Fruit fly (Drosophila melanogaster): ENCODE measurements around the gene CG12213.

DNA sequence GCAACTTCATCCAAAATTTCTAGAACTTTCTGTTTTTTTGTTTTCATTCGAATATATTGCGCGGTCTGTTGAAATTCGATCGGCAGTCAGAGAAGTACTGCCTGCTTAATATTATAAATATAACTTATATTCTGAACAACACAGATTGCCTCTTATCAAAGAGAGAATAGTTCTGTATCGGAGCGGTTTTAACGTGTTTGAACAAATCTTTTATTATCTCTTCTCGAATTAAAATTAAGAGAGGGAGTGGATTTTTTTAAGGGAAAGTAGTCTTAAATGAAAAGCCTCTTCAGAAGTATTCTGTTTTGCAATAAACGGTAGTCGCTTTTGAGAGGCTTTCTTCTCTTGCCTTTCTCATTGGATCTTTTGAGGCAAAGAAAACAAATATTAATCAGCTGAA is 15.1 kb upstream of the CG12213 start:
- TF ChIP-seq CG30403 (GFP tag; optimal IDR thresholded peaks at IDR 0.05) = no peak
- no peak for TF ChIP-seq dpn (GFP tag; optimal IDR thresholded peaks at IDR 0.05)
- TF ChIP-seq CG11247 (GFP tag; IDR thresholded peaks at IDR 0.05) = no peak
- no peak for TF ChIP-seq CG6254 (GFP tag; optimal IDR thresholded peaks at IDR 0.05)
- TF ChIP-seq CG32772 (GFP tag; IDR thresholded peaks at IDR 0.05) = no peak
- peak; percentile 54 to 74 for TF ChIP-seq Trl (optimal IDR thresholded peaks at IDR 0.05)
- no peak for TF ChIP-seq Trl (GFP tag; optimal IDR thresholded peaks at IDR 0.05)
- TF ChIP-seq CG7963 (GFP tag; IDR thresholded peaks at IDR 0.05; ENCODE audit: partially characterized antibody) = no peak
- TF ChIP-seq CG3281 (GFP tag; optimal IDR thresholded peaks at IDR 0.05) = no peak
- no peak for TF ChIP-seq Nf-YC (tag; optimal IDR thresholded peaks at IDR 0.05)
- no peak for TF ChIP-seq CG42726 (GFP tag; IDR thresholded peaks at IDR 0.05; ENCODE audit: partially characterized antibody)
- no peak for TF ChIP-seq zen2 (GFP tag; IDR thresholded peaks at IDR 0.05; ENCODE audit: partially characterized antibody)
- TF ChIP-seq Stat92E (GFP tag; optimal IDR thresholded peaks at IDR 0.05) = no peak
